Worm (Caenorhabditis elegans): Measurements from ENCODE around the gene nex-2.

DNA sequence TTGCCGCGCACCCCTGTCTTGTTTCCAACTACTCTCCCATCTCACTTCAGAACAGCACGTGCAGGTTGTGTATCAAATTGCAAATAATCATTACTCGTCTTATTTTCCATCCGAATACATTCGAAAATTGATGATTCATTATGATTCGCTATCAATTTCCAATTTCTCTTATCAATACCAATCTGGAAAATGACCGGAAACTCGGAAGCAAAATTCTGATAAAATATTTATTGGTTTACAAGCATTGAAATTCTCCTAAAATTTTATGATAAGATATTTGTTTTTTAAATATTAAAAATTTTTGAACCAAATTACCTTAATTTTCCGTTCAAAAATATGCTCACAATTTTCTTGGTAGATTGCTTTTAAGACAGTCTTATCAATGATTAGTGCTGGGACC, 24.9 kb downstream of the nex-2 start:
- TF ChIP-seq cog-1 (tag; optimal IDR thresholded peaks at IDR 0.05) (no peak), T22C8.4 (GFP tag; IDR thresholded peaks at IDR 0.05) (no peak), klf-2 (GFP tag; conservative IDR thresholded peaks at IDR 0.05) (no peak), flt-1 (GFP tag; IDR thresholded peaks at IDR 0.05) (no peak), ztf-29 (GFP tag; IDR thresholded peaks at IDR 0.05) (no peak), med-1 (GFP tag; optimal IDR thresholded peaks at IDR 0.05; ENCODE audit: insufficient read depth) (no peak)

Data from whole organism, midembryonic.